Fruit fly (Drosophila melanogaster): ENCODE measurements around the gene CG33764.

CG33764 gene

DNA sequence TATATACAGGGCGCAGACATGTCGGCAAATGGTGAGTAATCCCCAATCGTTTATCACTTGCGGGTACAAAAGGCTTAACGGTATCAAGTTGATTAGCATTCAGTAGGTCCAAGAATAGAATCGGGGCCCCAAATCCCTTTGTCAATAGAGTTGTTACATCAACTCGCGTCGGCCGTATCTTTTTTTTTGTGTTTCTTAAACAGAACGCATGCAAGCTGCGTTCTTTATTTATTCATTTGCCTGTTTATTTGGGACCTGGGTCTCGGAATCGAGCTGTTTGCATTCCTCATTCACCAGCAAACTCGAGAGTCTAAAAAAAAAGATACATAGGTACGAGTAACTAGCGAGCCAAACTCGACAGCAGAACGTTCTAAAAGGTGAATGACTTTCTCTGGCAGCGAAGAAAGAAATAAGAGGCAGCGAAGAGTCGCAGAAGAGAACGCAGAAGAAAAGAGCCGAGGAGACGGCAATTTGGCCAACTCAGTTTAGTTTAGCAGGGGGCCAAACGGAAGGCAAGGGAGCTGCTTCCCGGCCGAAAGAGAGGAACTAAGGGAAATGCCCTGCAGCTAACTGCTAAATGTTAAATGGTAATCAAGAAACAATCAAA is 5.0 kb upstream of the CG33764 start:
- TF ChIP-seq Ravus (GFP tag; IDR thresholded peaks at IDR 0.05): no peak
- TF ChIP-seq CG14050 (GFP tag; IDR thresholded peaks at IDR 0.05): no peak
- TF ChIP-seq Dbx (GFP tag; IDR thresholded peaks at IDR 0.05): no peak
- TF ChIP-seq mirr (GFP tag; optimal IDR thresholded peaks at IDR 0.05): no peak
- no peak for TF ChIP-seq CrebB (tag; optimal IDR thresholded peaks at IDR 0.05)
- TF ChIP-seq D19A (tag; optimal IDR thresholded peaks at IDR 0.05): no peak
- TF ChIP-seq CG10959 (GFP tag; IDR thresholded peaks at IDR 0.05): no peak
- no peak for TF ChIP-seq Dref (GFP tag; IDR thresholded peaks at IDR 0.05)
- TF ChIP-seq CG17802 (tag; optimal IDR thresholded peaks at IDR 0.05): no peak
- no peak for TF ChIP-seq kay (GFP tag; optimal IDR thresholded peaks at IDR 0.05)
- TF ChIP-seq Spps (tag; optimal IDR thresholded peaks at IDR 0.05): peak; percentile 24
- no peak for TF ChIP-seq NC2α (GFP tag; optimal IDR thresholded peaks at IDR 0.05)
- no peak for TF ChIP-seq CG12071 (GFP tag; optimal IDR thresholded peaks at IDR 0.05)
- TF ChIP-seq Scr (GFP tag; IDR thresholded peaks at IDR 0.05; ENCODE audit: partially characterized antibody): no peak
- no peak for TF ChIP-seq CG6683 (GFP tag; optimal IDR thresholded peaks at IDR 0.05)
- no peak for TF ChIP-seq Dfd (GFP tag; optimal IDR thresholded peaks at IDR 0.05)
- TF ChIP-seq psq (GFP tag; optimal IDR thresholded peaks at IDR 0.05): no peak
- TF ChIP-seq Dip3 (GFP tag; optimal IDR thresholded peaks at IDR 0.05): no peak
- TF ChIP-seq CG13775 (GFP tag; optimal IDR thresholded peaks at IDR 0.05): no peak
- TF ChIP-seq CG31224 (GFP tag; IDR thresholded peaks at IDR 0.05): no peak
- TF ChIP-seq CG2678 (tag; optimal IDR thresholded peaks at IDR 0.05): no peak
- no peak for TF ChIP-seq CG4360 (GFP tag; IDR thresholded peaks at IDR 0.05)
- TF ChIP-seq Adf1 (GFP tag; IDR thresholded peaks at IDR 0.05): no peak
- no peak for TF ChIP-seq CHES-1-like (GFP tag; optimal IDR thresholded peaks at IDR 0.05)
- no peak for TF ChIP-seq ro (GFP tag; IDR thresholded peaks at IDR 0.05)
- TF ChIP-seq cg (GFP tag; optimal IDR thresholded peaks at IDR 0.05): no peak
- TF ChIP-seq lbe (GFP tag; optimal IDR thresholded peaks at IDR 0.05): no peak
- TF ChIP-seq MESR4 (GFP tag; optimal IDR thresholded peaks at IDR 0.05): no peak
- TF ChIP-seq fu2 (GFP tag; optimal IDR thresholded peaks at IDR 0.05): no peak
- TF ChIP-seq repo (GFP tag; optimal IDR thresholded peaks at IDR 0.05): no peak
- TF ChIP-seq inv (GFP tag; IDR thresholded peaks at IDR 0.05; ENCODE audit: partially characterized antibody): no peak
- no peak for TF ChIP-seq Six4 (GFP tag; optimal IDR thresholded peaks at IDR 0.05)
- TF ChIP-seq hth (optimal IDR thresholded peaks at IDR 0.05): no peak
- TF ChIP-seq CG17385 (GFP tag; optimal IDR thresholded peaks at IDR 0.05): no peak
- no peak for TF ChIP-seq CG8478 (optimal IDR thresholded peaks at IDR 0.05)
- TF ChIP-seq Mes4 (GFP tag; optimal IDR thresholded peaks at IDR 0.05): no peak
- peak; percentile 44 for TF ChIP-seq CG18262 (tag; optimal IDR thresholded peaks at IDR 0.05)
- TF ChIP-seq al (GFP tag; IDR thresholded peaks at IDR 0.05): no peak
- TF ChIP-seq ap (GFP tag; IDR thresholded peaks at IDR 0.05): no peak
- TF ChIP-seq sc (optimal IDR thresholded peaks at IDR 0.05): no peak
- no peak for TF ChIP-seq sc (GFP tag; optimal IDR thresholded peaks at IDR 0.05)
- TF ChIP-seq nau (GFP tag; optimal IDR thresholded peaks at IDR 0.05): no peak
- TF ChIP-seq CG15073 (GFP tag; optimal IDR thresholded peaks at IDR 0.05): no peak
- TF ChIP-seq CG12236 (GFP tag; optimal IDR thresholded peaks at IDR 0.05): peak; percentile 10
- peak; percentile 43 for TF ChIP-seq CG7745 (tag; optimal IDR thresholded peaks at IDR 0.05)
- no peak for TF ChIP-seq CG12155 (GFP tag; optimal IDR thresholded peaks at IDR 0.05)
- no peak for TF ChIP-seq aop (GFP tag; IDR thresholded peaks at IDR 0.05)
- peak; percentile 62 for TF ChIP-seq ATbp (GFP tag; optimal IDR thresholded peaks at IDR 0.05)
- TF ChIP-seq chn (GFP tag; optimal IDR thresholded peaks at IDR 0.05): no peak
- TF ChIP-seq CG7839 (tag; optimal IDR thresholded peaks at IDR 0.05): no peak
- TF ChIP-seq CG15269 (tag; optimal IDR thresholded peaks at IDR 0.05): no peak
- TF ChIP-seq wdn (GFP tag; IDR thresholded peaks at IDR 0.05): no peak
- TF ChIP-seq cato (GFP tag; optimal IDR thresholded peaks at IDR 0.05; ENCODE audit: borderline replicate concordance): no peak
